ENCODE assay signal across 1 fruit fly cellular context in genomic region chrX:11628986-11629571, dm6.
TF ChIP-seq lines count a peak whose summit lies in the region.

No protein-coding gene starts in this region.

TF ChIP-seq in whole organism, embryonic, 481 proteins besides CTCF, POLR2A, EP300 and RAD21 (continued from another document and continues in another):
- TF ChIP-seq Drgx (GFP tag; IDR thresholded peaks at IDR 0.05; lab: Robert Waterston, UW) (no peak), otp (GFP tag; IDR thresholded peaks at IDR 0.05; lab: Robert Waterston, UW) (peak; percentile 70; the same call in 2 of the 3 replicates), HmgZ (tag; optimal IDR thresholded peaks at IDR 0.05; lab: Kevin White, UChicago) (no peak), Six4 (GFP tag; optimal IDR thresholded peaks at IDR 0.05; lab: Kevin White, UChicago) (peak; percentile 29), nerfin-2 (GFP tag; IDR thresholded peaks at IDR 0.05; lab: Robert Waterston, UW; ENCODE audit: partially characterized antibody) (no peak), cato (GFP tag; optimal IDR thresholded peaks at IDR 0.05; lab: Kevin White, UChicago; ENCODE audit: borderline replicate concordance) (no peak), az2 (GFP tag; optimal IDR thresholded peaks at IDR 0.05; lab: Kevin White, UChicago) (peak; percentile 64), Atf3 (GFP tag; optimal IDR thresholded peaks at IDR 0.05; lab: Kevin White, UChicago) (peak; percentile 40), H15 (GFP tag; IDR thresholded peaks at IDR 0.05; lab: Robert Waterston, UW) (peak; percentile 58), CG8478 (optimal IDR thresholded peaks at IDR 0.05; lab: Kevin White, UChicago) (no peak), Meics (GFP tag; optimal IDR thresholded peaks at IDR 0.05; lab: Kevin White, UChicago) (no peak), Opbp (GFP tag; IDR thresholded peaks at IDR 0.05; lab: Robert Waterston, UW; ENCODE audit: partially characterized antibody) (no peak), CG6683 (GFP tag; optimal IDR thresholded peaks at IDR 0.05; lab: Kevin White, UChicago) (no peak), gsb-n (tag; optimal IDR thresholded peaks at IDR 0.05; lab: Kevin White, UChicago) (peak; percentile 63), prd (optimal IDR thresholded peaks at IDR 0.05; lab: Kevin White, UChicago) (no peak), prd (GFP tag; IDR thresholded peaks at IDR 0.05; lab: Robert Waterston, UW) (peak; percentile 74), CG11695 (GFP tag; IDR thresholded peaks at IDR 0.05; lab: Robert Waterston, UW) (peak; percentile 55; the same call in 1 of the 3 replicates), cwo (GFP tag; optimal IDR thresholded peaks at IDR 0.05; lab: Kevin White, UChicago) (no peak), NFAT (GFP tag; IDR thresholded peaks at IDR 0.05; lab: Robert Waterston, UW) (no peak), CG10147 (GFP tag; optimal IDR thresholded peaks at IDR 0.05; lab: Kevin White, UChicago) (no peak), Ravus (GFP tag; IDR thresholded peaks at IDR 0.05; lab: Robert Waterston, UW) (no peak), Myb (GFP tag; optimal IDR thresholded peaks at IDR 0.05; lab: Kevin White, UChicago) (no peak), B-H2 (GFP tag; optimal IDR thresholded peaks at IDR 0.05; lab: Kevin White, UChicago) (no peak), Hr78 (GFP tag; optimal IDR thresholded peaks at IDR 0.05; lab: Kevin White, UChicago) (no peak), ash1 (GFP tag; optimal IDR thresholded peaks at IDR 0.05; lab: Kevin White, UChicago) (no peak), CG16815 (GFP tag; optimal IDR thresholded peaks at IDR 0.05; lab: Kevin White, UChicago) (peak; percentile 47), abd-A (tag; optimal IDR thresholded peaks at IDR 0.05; lab: Kevin White, UChicago) (no peak), Dref (GFP tag; IDR thresholded peaks at IDR 0.05; lab: Robert Waterston, UW) (no peak), TFAM (GFP tag; optimal IDR thresholded peaks at IDR 0.05; lab: Kevin White, UChicago) (no peak), CG4820 (GFP tag; optimal IDR thresholded peaks at IDR 0.05; lab: Kevin White, UChicago) (peak; percentile 52), CG17802 (tag; optimal IDR thresholded peaks at IDR 0.05; lab: Kevin White, UChicago) (peak; percentile 17), dpn (GFP tag; optimal IDR thresholded peaks at IDR 0.05; lab: Kevin White, UChicago) (peak; percentile 46 to 51), repo (GFP tag; optimal IDR thresholded peaks at IDR 0.05; lab: Kevin White, UChicago) (no peak), ranshi (GFP tag; IDR thresholded peaks at IDR 0.05; lab: Robert Waterston, UW) (peak; percentile 45; the same call in 1 of the 2 replicates), maf-S (GFP tag; optimal IDR thresholded peaks at IDR 0.05; lab: Kevin White, UChicago) (peak; percentile 31), ab (GFP tag; optimal IDR thresholded peaks at IDR 0.05; lab: Kevin White, UChicago) (no peak), ara (GFP tag; IDR thresholded peaks at IDR 0.05; lab: Robert Waterston, UW) (peak; percentile 45), CG14050 (GFP tag; IDR thresholded peaks at IDR 0.05; lab: Robert Waterston, UW) (no peak), CG3281 (GFP tag; optimal IDR thresholded peaks at IDR 0.05; lab: Kevin White, UChicago) (no peak), salm (tag; optimal IDR thresholded peaks at IDR 0.05; lab: Kevin White, UChicago) (no peak), seq (GFP tag; IDR thresholded peaks at IDR 0.05; lab: Robert Waterston, UW) (no peak), CG10462 (GFP tag; optimal IDR thresholded peaks at IDR 0.05; lab: Kevin White, UChicago) (peak; percentile 11), Scr (GFP tag; IDR thresholded peaks at IDR 0.05; lab: Robert Waterston, UW; ENCODE audit: partially characterized antibody) (no peak), Doc3 (GFP tag; IDR thresholded peaks at IDR 0.05; lab: Robert Waterston, UW; ENCODE audit: partially characterized antibody) (no peak), CG3847 (GFP tag; IDR thresholded peaks at IDR 0.05; lab: Robert Waterston, UW) (no peak), gce (GFP tag; IDR thresholded peaks at IDR 0.05; lab: Robert Waterston, UW) (0 out of 3 replicates have a peak, but pooled peaks have one; percentile 45), btn (GFP tag; optimal IDR thresholded peaks at IDR 0.05; lab: Kevin White, UChicago) (peak; percentile 7), tll (GFP tag; optimal IDR thresholded peaks at IDR 0.05; lab: Kevin White, UChicago) (no peak), dmrt11E (tag; optimal IDR thresholded peaks at IDR 0.05; lab: Kevin White, UChicago) (peak; percentile 83), en (GFP tag; optimal IDR thresholded peaks at IDR 0.05; lab: Kevin White, UChicago) (peak; percentile 11), CG10209 (GFP tag; optimal IDR thresholded peaks at IDR 0.05; lab: Kevin White, UChicago) (peak; percentile 46), CG9215 (GFP tag; IDR thresholded peaks at IDR 0.05; lab: Robert Waterston, UW) (no peak), Xrp1 (GFP tag; IDR thresholded peaks at IDR 0.05; lab: Robert Waterston, UW) (peak; percentile 80), Ptx1 (GFP tag; IDR thresholded peaks at IDR 0.05; lab: Robert Waterston, UW) (peak; percentile 44; the same call in 1 of the 2 replicates), Vsx1 (GFP tag; optimal IDR thresholded peaks at IDR 0.05; lab: Kevin White, UChicago) (no peak), Hr39 (optimal IDR thresholded peaks at IDR 0.05; lab: Kevin White, UChicago) (no peak), Asciz (GFP tag; optimal IDR thresholded peaks at IDR 0.05; lab: Kevin White, UChicago) (peak; percentile 45), CG6689 (GFP tag; IDR thresholded peaks at IDR 0.05; lab: Robert Waterston, UW) (peak; percentile 67), pan (optimal IDR thresholded peaks at IDR 0.05; lab: Kevin White, UChicago) (no peak), pan (GFP tag; optimal IDR thresholded peaks at IDR 0.05 in 1 of 2, IDR thresholded peaks at IDR 0.05 in 1 of 2) (peak in 1 of 2 experiments; percentile 64), ci (GFP tag; IDR thresholded peaks at IDR 0.05; lab: Robert Waterston, UW) (peak; percentile 85), dm (GFP tag; optimal IDR thresholded peaks at IDR 0.05; lab: Kevin White, UChicago) (peak; percentile 2), Jarid2 (GFP tag; optimal IDR thresholded peaks at IDR 0.05; lab: Kevin White, UChicago) (no peak), CG18011 (GFP tag; optimal IDR thresholded peaks at IDR 0.05; lab: Kevin White, UChicago) (no peak), tgo (GFP tag; IDR thresholded peaks at IDR 0.05; lab: Robert Waterston, UW) (peak; percentile 54; the same call in 2 of the 3 replicates), Hr51 (GFP tag; optimal IDR thresholded peaks at IDR 0.05; lab: Kevin White, UChicago) (peak; percentile 2 to 46), CG13287 (GFP tag; IDR thresholded peaks at IDR 0.05; lab: Robert Waterston, UW; ENCODE audit: partially characterized antibody) (no peak), MESR4 (GFP tag; optimal IDR thresholded peaks at IDR 0.05; lab: Kevin White, UChicago) (no peak), PHDP (tag; optimal IDR thresholded peaks at IDR 0.05; lab: Kevin White, UChicago) (peak; percentile 24), CoRest (tag; optimal IDR thresholded peaks at IDR 0.05; lab: Kevin White, UChicago) (peak; percentile 51), ac (GFP tag; optimal IDR thresholded peaks at IDR 0.05; lab: Kevin White, UChicago) (no peak), Eip74EF (GFP tag; optimal IDR thresholded peaks at IDR 0.05; lab: Kevin White, UChicago) (peak in 1 of 2 experiments; percentile 1), CG32532 (GFP tag; IDR thresholded peaks at IDR 0.05; lab: Robert Waterston, UW) (peak; percentile 34; the same call in 1 of the 2 replicates), shn (GFP tag; optimal IDR thresholded peaks at IDR 0.05; lab: Kevin White, UChicago) (no peak), dati (GFP tag; IDR thresholded peaks at IDR 0.05; lab: Robert Waterston, UW) (0 out of 2 replicates have a peak, but pooled peaks have one; percentile 26), dan (GFP tag; IDR thresholded peaks at IDR 0.05; lab: Robert Waterston, UW) (no peak), CG14667 (GFP tag; IDR thresholded peaks at IDR 0.05; lab: Robert Waterston, UW) (peak; percentile 33; the same call in 1 of the 2 replicates), usp (GFP tag; optimal IDR thresholded peaks at IDR 0.05; lab: Kevin White, UChicago) (no peak), fd102C (GFP tag; optimal IDR thresholded peaks at IDR 0.05; lab: Kevin White, UChicago) (no peak), Deaf1 (tag; optimal IDR thresholded peaks at IDR 0.05; lab: Kevin White, UChicago) (no peak), CG32772 (GFP tag; IDR thresholded peaks at IDR 0.05; lab: Robert Waterston, UW) (peak; percentile 52), pho (GFP tag; optimal IDR thresholded peaks at IDR 0.05; lab: Kevin White, UChicago) (no peak), zen (tag; optimal IDR thresholded peaks at IDR 0.05; lab: Kevin White, UChicago) (peak; percentile 32), CG4328 (GFP tag; optimal IDR thresholded peaks at IDR 0.05; lab: Kevin White, UChicago) (no peak), slp2 (GFP tag; optimal IDR thresholded peaks at IDR 0.05; lab: Kevin White, UChicago) (peak; percentile 59), corto (GFP tag; optimal IDR thresholded peaks at IDR 0.05; lab: Kevin White, UChicago) (no peak), sr (GFP tag; IDR thresholded peaks at IDR 0.05; lab: Robert Waterston, UW) (no peak), CG1233 (GFP tag; optimal IDR thresholded peaks at IDR 0.05; lab: Kevin White, UChicago) (peak; percentile 3), CG7372 (GFP tag; IDR thresholded peaks at IDR 0.05; lab: Robert Waterston, UW) (0 out of 2 replicates have a peak, but pooled peaks have one; percentile 7), nau (GFP tag; optimal IDR thresholded peaks at IDR 0.05; lab: Kevin White, UChicago) (peak; percentile 8), CG7987 (GFP tag; optimal IDR thresholded peaks at IDR 0.05; lab: Kevin White, UChicago) (no peak), Nf-YC (tag; optimal IDR thresholded peaks at IDR 0.05; lab: Kevin White, UChicago) (no peak), CG2199 (GFP tag; IDR thresholded peaks at IDR 0.05; lab: Robert Waterston, UW) (0 out of 3 replicates have a peak, but pooled peaks have one; percentile 43), Elba2 (GFP tag; optimal IDR thresholded peaks at IDR 0.05; lab: Kevin White, UChicago) (no peak), CG4360 (GFP tag; IDR thresholded peaks at IDR 0.05; lab: Robert Waterston, UW) (peak; percentile 51; the same call in 1 of the 2 replicates), Aef1 (GFP tag; IDR thresholded peaks at IDR 0.05; lab: Robert Waterston, UW) (no peak), CG7839 (tag; optimal IDR thresholded peaks at IDR 0.05; lab: Kevin White, UChicago) (peak; percentile 62), Optix (GFP tag; IDR thresholded peaks at IDR 0.05; lab: Robert Waterston, UW) (peak; percentile 66), Trl (optimal IDR thresholded peaks at IDR 0.05; lab: Kevin White, UChicago) (no peak), Trl (GFP tag; optimal IDR thresholded peaks at IDR 0.05; lab: Kevin White, UChicago) (peak; percentile 0), CG14014 (GFP tag; IDR thresholded peaks at IDR 0.05; lab: Robert Waterston, UW) (no peak), Mad (GFP tag; optimal IDR thresholded peaks at IDR 0.05; lab: Kevin White, UChicago) (peak; percentile 29), CG3163 (GFP tag; optimal IDR thresholded peaks at IDR 0.05; lab: Kevin White, UChicago) (no peak), jumu (GFP tag; optimal IDR thresholded peaks at IDR 0.05; lab: Kevin White, UChicago) (no peak), BEAF-32 (GFP tag; optimal IDR thresholded peaks at IDR 0.05; lab: Kevin White, UChicago) (no peak), CG6765 (GFP tag; optimal IDR thresholded peaks at IDR 0.05; lab: Kevin White, UChicago) (no peak), CG3995 (GFP tag; optimal IDR thresholded peaks at IDR 0.05; lab: Kevin White, UChicago) (no peak), NK7.1 (GFP tag; optimal IDR thresholded peaks at IDR 0.05; lab: Kevin White, UChicago) (peak; percentile 20), Mrtf (GFP tag; IDR thresholded peaks at IDR 0.05; lab: Robert Waterston, UW) (peak; percentile 26; the same call in 1 of the 3 replicates), CG18619 (GFP tag; optimal IDR thresholded peaks at IDR 0.05; lab: Kevin White, UChicago) (peak; percentile 8), D (optimal IDR thresholded peaks at IDR 0.05; lab: Kevin White, UChicago) (no peak), D (GFP tag; optimal IDR thresholded peaks at IDR 0.05; lab: Kevin White, UChicago) (peak; percentile 73), lab (GFP tag; optimal IDR thresholded peaks at IDR 0.05; lab: Kevin White, UChicago) (peak; percentile 44), her (GFP tag; optimal IDR thresholded peaks at IDR 0.05; lab: Kevin White, UChicago) (no peak), Lhr (GFP tag; optimal IDR thresholded peaks at IDR 0.05; lab: Kevin White, UChicago) (peak; percentile 14), CG14860 (GFP tag; IDR thresholded peaks at IDR 0.05; lab: Robert Waterston, UW; ENCODE audit: partially characterized antibody) (no peak), so (GFP tag; IDR thresholded peaks at IDR 0.05; lab: Robert Waterston, UW) (no peak; the same call in 2 of the 3 replicates), schlank (tag; optimal IDR thresholded peaks at IDR 0.05; lab: Kevin White, UChicago) (no peak), Xbp1 (GFP tag; optimal IDR thresholded peaks at IDR 0.05; lab: Kevin White, UChicago) (peak; percentile 61), CG13424 (tag; optimal IDR thresholded peaks at IDR 0.05; lab: Kevin White, UChicago) (peak; percentile 52), Hsf (GFP tag; optimal IDR thresholded peaks at IDR 0.05; lab: Kevin White, UChicago) (peak; percentile 54), CG1792 (GFP tag; optimal IDR thresholded peaks at IDR 0.05; lab: Kevin White, UChicago) (no peak), sc (optimal IDR thresholded peaks at IDR 0.05; lab: Kevin White, UChicago) (no peak), sc (GFP tag; optimal IDR thresholded peaks at IDR 0.05; lab: Kevin White, UChicago) (peak; percentile 52), Nf-YB (GFP tag; optimal IDR thresholded peaks at IDR 0.05; lab: Kevin White, UChicago) (peak; percentile 12), oc (tag; optimal IDR thresholded peaks at IDR 0.05; lab: Kevin White, UChicago) (peak; percentile 57), zf30C (GFP tag; optimal IDR thresholded peaks at IDR 0.05; lab: Kevin White, UChicago) (peak; percentile 70), Stat92E (GFP tag; optimal IDR thresholded peaks at IDR 0.05; lab: Kevin White, UChicago) (peak in 1 of 3 experiments; percentile 55), gcm2 (GFP tag; optimal IDR thresholded peaks at IDR 0.05; lab: Kevin White, UChicago) (no peak), Sin3A (optimal IDR thresholded peaks at IDR 0.05; lab: Kevin White, UChicago) (no peak), CG6791 (GFP tag; IDR thresholded peaks at IDR 0.05; lab: Robert Waterston, UW; ENCODE audit: partially characterized antibody) (no peak), CG34422 (GFP tag; IDR thresholded peaks at IDR 0.05; lab: Robert Waterston, UW) (peak; percentile 37; the same call in 1 of the 3 replicates), stc (GFP tag; IDR thresholded peaks at IDR 0.05; lab: Robert Waterston, UW) (no peak)
